Fruit fly (Drosophila melanogaster) whole organism, prepupa: ENCODE results near the gene X11Lbeta.

ENCODE experiments used
- Blimp-1 ChIP-seq: fragments of 200-800 bp; sonication (Bioruptor generic); optimal IDR thresholded peaks from 3 replicates; lab custom pipeline; 2017; ENCODE audit warnings: missing biosample characterization, missing genetic modification characterization, mild to moderate bottlenecking, moderate library complexity, missing genetic modification reagents
- CG10631 ChIP-seq: fragments of 200-800 bp; sonication (Bioruptor generic); optimal IDR thresholded peaks from 2 replicates; lab custom pipeline; 2016; ENCODE audit warnings: missing biosample characterization, missing genetic modification characterization
- CG10669 ChIP-seq: fragments of 200-800 bp; sonication (Bioruptor generic); optimal IDR thresholded peaks from 3 replicates; lab custom pipeline; 2018; ENCODE audit warnings: missing biosample characterization, mild to moderate bottlenecking, missing genetic modification characterization, moderate library complexity
- CG11294 ChIP-seq: fragments of 200-800 bp; sonication (Bioruptor generic); IDR thresholded peaks from 2 replicates; pipeline ENCODE4 v1.3.6; 2022; ENCODE audit warnings: missing biosample characterization, missing genetic modification characterization
- CG11762 ChIP-seq: fragments of 200-800 bp; sonication (Bioruptor generic); optimal IDR thresholded peaks from 3 replicates; lab custom pipeline; 2016; ENCODE audit warnings: missing biosample characterization, missing genetic modification characterization; ENCODE audit not compliant: insufficient read depth
- CG11902 ChIP-seq: fragments of 200-800 bp; sonication (Bioruptor generic); optimal IDR thresholded peaks from 3 replicates; lab custom pipeline; 2016; ENCODE audit warnings: missing biosample characterization, missing genetic modification characterization
- CG15336 ChIP-seq: fragments of 200-800 bp; sonication (Bioruptor generic); IDR thresholded peaks from 2 replicates; pipeline ENCODE4 v1.3.6; 2022; ENCODE audit warnings: missing biosample characterization, missing genetic modification characterization
- CG1621 ChIP-seq: fragments of 200-800 bp; sonication (Bioruptor generic); optimal IDR thresholded peaks from 3 replicates; lab custom pipeline; 2018; ENCODE audit warnings: missing biosample characterization, mild to moderate bottlenecking, missing genetic modification characterization
- CG16779 ChIP-seq: fragments of 200-800 bp; sonication (Bioruptor generic); optimal IDR thresholded peaks from 3 replicates; lab custom pipeline; 2017; ENCODE audit warnings: missing biosample characterization, mild to moderate bottlenecking, missing genetic modification characterization
- CG31627 ChIP-seq: fragments of 200-800 bp; sonication (Bioruptor generic); optimal IDR thresholded peaks from 3 replicates; lab custom pipeline; 2016; ENCODE audit warnings: missing biosample characterization, missing genetic modification characterization
- CG32006 ChIP-seq: fragments of 200-800 bp; sonication (Bioruptor generic); optimal IDR thresholded peaks from 3 replicates; lab custom pipeline; 2017; ENCODE audit warnings: missing biosample characterization, mild to moderate bottlenecking, missing genetic modification characterization
- CG3919 ChIP-seq: fragments of 200-800 bp; sonication (Bioruptor generic); optimal IDR thresholded peaks from 3 replicates; lab custom pipeline; 2016; ENCODE audit warnings: missing biosample characterization, missing genetic modification characterization
- CG4318 ChIP-seq: fragments of 200-800 bp; sonication (Bioruptor generic); optimal IDR thresholded peaks from 3 replicates; lab custom pipeline; 2017; ENCODE audit warnings: missing biosample characterization, mild to moderate bottlenecking, missing genetic modification characterization
- CG6163 ChIP-seq: fragments of 200-800 bp; sonication (Bioruptor generic); IDR thresholded peaks from 3 replicates; pipeline ENCODE4 v1.3.6; 2022; ENCODE audit warnings: missing biosample characterization, missing genetic modification characterization
- CG6276 ChIP-seq: fragments of 200-800 bp; sonication (Bioruptor generic); optimal IDR thresholded peaks from 2 replicates; lab custom pipeline; 2017; ENCODE audit warnings: missing biosample characterization, mild to moderate bottlenecking, missing genetic modification characterization
- CG6792 ChIP-seq: fragments of 200-800 bp; sonication (Bioruptor generic); optimal IDR thresholded peaks from 3 replicates; lab custom pipeline; 2016; ENCODE audit warnings: missing biosample characterization, missing genetic modification characterization
- CG6808 ChIP-seq: fragments of 200-800 bp; sonication (Bioruptor generic); optimal IDR thresholded peaks from 3 replicates; lab custom pipeline; 2017; ENCODE audit warnings: missing biosample characterization, missing genetic modification characterization, mild to moderate bottlenecking, moderate library complexity, missing genetic modification reagents
- CG6854 ChIP-seq: fragments of 200-800 bp; sonication (Bioruptor generic); optimal IDR thresholded peaks from 2 replicates; lab custom pipeline; 2017; ENCODE audit warnings: missing biosample characterization, mild to moderate bottlenecking, missing genetic modification characterization
- CG7368 ChIP-seq: fragments of 200-800 bp; sonication (Bioruptor generic); optimal IDR thresholded peaks from 3 replicates; lab custom pipeline; 2016; ENCODE audit warnings: missing biosample characterization, missing genetic modification characterization
- CG8119 ChIP-seq: fragments of 200-800 bp; sonication (Bioruptor generic); IDR thresholded peaks from 3 replicates; pipeline ENCODE4 v1.3.6; 2022; ENCODE audit warnings: missing biosample characterization, missing genetic modification characterization
- CG8319 ChIP-seq: fragments of 200-800 bp; sonication (Bioruptor generic); optimal IDR thresholded peaks from 3 replicates; lab custom pipeline; 2016; ENCODE audit warnings: missing biosample characterization, missing genetic modification characterization
- CG8632 ChIP-seq: fragments of 200-800 bp; sonication (Bioruptor generic); optimal IDR thresholded peaks from 3 replicates; lab custom pipeline; 2016; ENCODE audit warnings: missing biosample characterization, missing genetic modification characterization
- Eip75B ChIP-seq: fragments of 200-800 bp; sonication (Bioruptor generic); optimal IDR thresholded peaks from 3 replicates; lab custom pipeline; 2016; ENCODE audit warnings: missing biosample characterization, missing genetic modification characterization
- Eip78C ChIP-seq: fragments of 200-800 bp; sonication (Bioruptor generic); peaks from one replicate; lab custom pipeline; 2016; ENCODE audit warnings: missing biosample characterization, missing genetic modification characterization
- Eip93F ChIP-seq: fragments of 200-800 bp; sonication (Bioruptor generic); optimal IDR thresholded peaks from 2 replicates; lab custom pipeline; 2016; ENCODE audit warnings: missing biosample characterization, mild to moderate bottlenecking, missing genetic modification characterization
- Ets21C ChIP-seq: fragments of 200-800 bp; sonication (Bioruptor generic); optimal IDR thresholded peaks from 3 replicates; lab custom pipeline; 2016; ENCODE audit warnings: missing biosample characterization, missing genetic modification characterization
- Ets96B ChIP-seq: fragments of 200-800 bp; optimal IDR thresholded peaks from 2 replicates; lab custom pipeline; 2019; ENCODE audit warnings: missing biosample characterization, mild to moderate bottlenecking, missing genetic modification characterization, moderate library complexity
- Gug ChIP-seq: fragments of 200-800 bp; sonication (Bioruptor generic); IDR thresholded peaks from 2 replicates; pipeline ENCODE4 v1.3.6; 2022; ENCODE audit warnings: missing biosample characterization, missing genetic modification characterization
- Hr38 ChIP-seq: sonication (Bioruptor generic); optimal IDR thresholded peaks from 2 replicates; lab custom pipeline; 2016; ENCODE audit warnings: missing biosample characterization, missing genetic modification characterization
- Hr39 ChIP-seq: fragments of 200-800 bp; sonication (Bioruptor generic); optimal IDR thresholded peaks from 2 replicates; lab custom pipeline; 2016; ENCODE audit warnings: missing biosample characterization, missing genetic modification characterization
- Hr4 ChIP-seq: fragments of 200-800 bp; sonication (Bioruptor generic); optimal IDR thresholded peaks from 3 replicates; lab custom pipeline; 2016; ENCODE audit warnings: missing biosample characterization, missing genetic modification characterization
- Lpt ChIP-seq: fragments of 200-800 bp; sonication (Bioruptor generic); optimal IDR thresholded peaks from 3 replicates; lab custom pipeline; 2016; ENCODE audit warnings: missing biosample characterization, missing genetic modification characterization
- Met ChIP-seq: fragments of 200-800 bp; sonication (Bioruptor generic); optimal IDR thresholded peaks from 3 replicates; lab custom pipeline; 2016; ENCODE audit warnings: missing biosample characterization, missing genetic modification characterization
- OdsH ChIP-seq: fragments of 200-800 bp; sonication (Bioruptor generic); optimal IDR thresholded peaks from 3 replicates; lab custom pipeline; 2016; ENCODE audit warnings: missing biosample characterization, missing genetic modification characterization
- Smox ChIP-seq: fragments of 200-800 bp; sonication (Bioruptor generic); optimal IDR thresholded peaks from 3 replicates; lab custom pipeline; 2016; ENCODE audit warnings: missing biosample characterization, missing genetic modification characterization
- Sox102F ChIP-seq: fragments of 200-800 bp; sonication (Bioruptor generic); optimal IDR thresholded peaks from 2 replicates; lab custom pipeline; 2016; ENCODE audit warnings: missing biosample characterization, mild to moderate bottlenecking, missing genetic modification characterization
- Sox14 ChIP-seq: fragments of 200-800 bp; sonication (Bioruptor generic); optimal IDR thresholded peaks from 3 replicates; lab custom pipeline; 2016; ENCODE audit warnings: missing biosample characterization, missing genetic modification characterization
- Sox15 ChIP-seq: fragments of 200-800 bp; sonication (Bioruptor generic); optimal IDR thresholded peaks from 3 replicates; lab custom pipeline; 2016; ENCODE audit warnings: missing biosample characterization, missing genetic modification characterization
- achi ChIP-seq: fragments of 200-800 bp; sonication (Bioruptor generic); optimal IDR thresholded peaks from 3 replicates; lab custom pipeline; 2016; ENCODE audit warnings: missing biosample characterization, missing genetic modification characterization
- acj6 ChIP-seq: fragments of 200-800 bp; sonication (Bioruptor generic); optimal IDR thresholded peaks from 3 replicates; lab custom pipeline; 2016; ENCODE audit warnings: missing biosample characterization, missing genetic modification characterization
- cyc ChIP-seq: fragments of 200-800 bp; sonication (Bioruptor generic); optimal IDR thresholded peaks from 3 replicates; lab custom pipeline; 2016; ENCODE audit warnings: missing biosample characterization, missing genetic modification characterization
- dac ChIP-seq: fragments of 200-800 bp; sonication (Bioruptor generic); optimal IDR thresholded peaks from 2 replicates; lab custom pipeline; 2017; ENCODE audit warnings: missing biosample characterization, mild to moderate bottlenecking, missing genetic modification characterization
- esn ChIP-seq: fragments of 200-800 bp; sonication (Bioruptor generic); optimal IDR thresholded peaks from 2 replicates; lab custom pipeline; 2016; ENCODE audit warnings: missing biosample characterization, mild to moderate bottlenecking, missing genetic modification characterization, moderate library complexity
- fd59A ChIP-seq: fragments of 200-800 bp; sonication (Bioruptor generic); optimal IDR thresholded peaks from 2 replicates; lab custom pipeline; 2017; ENCODE audit warnings: missing biosample characterization, mild to moderate bottlenecking, missing genetic modification characterization, missing genetic modification reagents
- fd85E ChIP-seq: fragments of 200-800 bp; sonication (Bioruptor generic); optimal IDR thresholded peaks from 3 replicates; lab custom pipeline; 2016; ENCODE audit warnings: missing biosample characterization, missing genetic modification characterization
- fkh ChIP-seq: fragments of 200-800 bp; sonication (Bioruptor generic); optimal IDR thresholded peaks from 3 replicates; lab custom pipeline; 2017; ENCODE audit warnings: missing biosample characterization, mild to moderate bottlenecking, missing genetic modification characterization, moderate library complexity
- lz ChIP-seq: fragments of 200-800 bp; sonication (Bioruptor generic); optimal IDR thresholded peaks from 3 replicates; lab custom pipeline; 2016; ENCODE audit warnings: missing biosample characterization, missing genetic modification characterization
- pdm3 ChIP-seq: fragments of 200-800 bp; sonication (Bioruptor generic); optimal IDR thresholded peaks from 3 replicates; lab custom pipeline; 2016; ENCODE audit warnings: missing biosample characterization, missing genetic modification characterization
- salr ChIP-seq, 2 experiments: fragments of 200-800 bp; sonication (Bioruptor generic); optimal IDR thresholded peaks; 3 replicates each; lab custom pipeline; 2016 to 2018; ENCODE audit warnings: missing biosample characterization in 2 of 2, missing genetic modification characterization in 2 of 2, mild to moderate bottlenecking in 1 of 2
- ss ChIP-seq, 2 experiments: fragments of 200-800 bp; sonication (Bioruptor generic); optimal IDR thresholded peaks; 2 replicates in 1 of 2; 3 replicates in 1 of 2; lab custom pipeline; 2017 to 2018; ENCODE audit warnings: mild to moderate bottlenecking in 2 of 2, missing biosample characterization in 2 of 2, missing genetic modification characterization in 2 of 2, moderate library complexity in 1 of 2
- svp ChIP-seq: fragments of 200-800 bp; sonication (Bioruptor generic); peaks from one replicate; lab custom pipeline; 2016; ENCODE audit warnings: missing biosample characterization, missing genetic modification characterization
- topi ChIP-seq: fragments of 200-800 bp; sonication (Bioruptor generic); optimal IDR thresholded peaks from 3 replicates; lab custom pipeline; 2016; ENCODE audit warnings: missing biosample characterization, missing genetic modification characterization

The X11Lbeta gene

dm6 chrX:10721901-10722479 lies 94.5 kb downstream of the X11Lbeta start:
- peak; percentile 36 for TF ChIP-seq OdsH (GFP tag; lab: Kevin White, UChicago)
- TF ChIP-seq CG8119: no peak
- no peak for TF ChIP-seq CG32006
- no peak for TF ChIP-seq fkh
- peak; percentile 35 for TF ChIP-seq Hr39 (GFP tag; lab: Kevin White, UChicago)
- no peak for TF ChIP-seq salr (GFP tag; optimal IDR thresholded peaks at IDR 0.05; lab: Kevin White, UChicago)
- peak; percentile 16 for TF ChIP-seq Hr4 (GFP tag; lab: Kevin White, UChicago)
- peak; percentile 16 for TF ChIP-seq CG31627 (GFP tag; lab: Kevin White, UChicago)
- TF ChIP-seq CG10631 (GFP tag; lab: Kevin White, UChicago): peak; percentile 48
- TF ChIP-seq fd59A (GFP tag; lab: Kevin White, UChicago): no peak
- TF ChIP-seq CG8632 (GFP tag; lab: Kevin White, UChicago): peak; percentile 35
- peak; percentile 20 for TF ChIP-seq Eip75B
- peak; percentile 9 for TF ChIP-seq Sox102F (GFP tag; lab: Kevin White, UChicago)
- peak; percentile 38 for TF ChIP-seq acj6 (GFP tag; lab: Kevin White, UChicago)
- TF ChIP-seq Hr38: no peak
- peak; percentile 20 for TF ChIP-seq Sox14 (GFP tag; lab: Kevin White, UChicago)
- TF ChIP-seq dac (GFP tag; lab: Kevin White, UChicago): no peak
- TF ChIP-seq CG6854 (GFP tag; lab: Kevin White, UChicago): no peak
- no peak for TF ChIP-seq Eip93F (GFP tag; lab: Kevin White, UChicago)
- TF ChIP-seq ss (GFP tag; optimal IDR thresholded peaks at IDR 0.05; lab: Kevin White, UChicago): peak in 1 of 2 experiments; percentile 4
- peak; percentile 40 for TF ChIP-seq cyc
- TF ChIP-seq fd85E: no peak
- TF ChIP-seq Lpt (GFP tag; lab: Kevin White, UChicago): no peak
- TF ChIP-seq esn (GFP tag; lab: Kevin White, UChicago): peak; percentile 41
- TF ChIP-seq Gug (GFP tag; lab: Robert Waterston, UW): no peak
- TF ChIP-seq pdm3 (GFP tag; lab: Kevin White, UChicago): peak; percentile 53
- TF ChIP-seq CG6792: peak; percentile 43
- TF ChIP-seq Sox15 (GFP tag; lab: Kevin White, UChicago): no peak
- TF ChIP-seq svp: peak; percentile 86
- 0 out of 2 replicates have a peak, but pooled peaks have one; percentile 28 for TF ChIP-seq CG15336
- peak; percentile 11 for TF ChIP-seq CG3919 (GFP tag; lab: Kevin White, UChicago)
- TF ChIP-seq Met (GFP tag; lab: Kevin White, UChicago): peak; percentile 58
- TF ChIP-seq Ets96B (tag; lab: Kevin White, UChicago): no peak
- no peak for TF ChIP-seq CG16779
- TF ChIP-seq Ets21C (GFP tag; lab: Kevin White, UChicago): peak; percentile 1
- no peak for TF ChIP-seq CG1621 (tag; lab: Kevin White, UChicago)
- peak; percentile 31 for TF ChIP-seq topi (GFP tag; lab: Kevin White, UChicago)
- TF ChIP-seq Smox (GFP tag; lab: Kevin White, UChicago): peak; percentile 24
- TF ChIP-seq CG11902 (GFP tag; lab: Kevin White, UChicago): no peak
- TF ChIP-seq CG6276 (GFP tag; lab: Kevin White, UChicago): no peak
- no peak for TF ChIP-seq Blimp-1 (GFP tag; lab: Kevin White, UChicago)
- no peak for TF ChIP-seq achi (GFP tag; lab: Kevin White, UChicago)
- TF ChIP-seq CG11762 (GFP tag; lab: Kevin White, UChicago): no peak
- peak; percentile 8 for TF ChIP-seq CG7368 (GFP tag; lab: Kevin White, UChicago)
- peak; percentile 8 for TF ChIP-seq CG8319 (GFP tag; lab: Kevin White, UChicago)
- peak; percentile 78 for TF ChIP-seq Eip78C (GFP tag; lab: Kevin White, UChicago)
- peak; percentile 18 for TF ChIP-seq lz (GFP tag; lab: Kevin White, UChicago)
- no peak for TF ChIP-seq CG6808 (GFP tag; lab: Kevin White, UChicago)
- TF ChIP-seq CG4318: no peak
- TF ChIP-seq CG10669 (GFP tag; lab: Kevin White, UChicago): no peak
- no peak for TF ChIP-seq CG6163 (GFP tag; lab: Robert Waterston, UW)
- TF ChIP-seq CG11294 (GFP tag; lab: Robert Waterston, UW): no peak
